Fruit fly (Drosophila melanogaster) S2 (cell line): ENCODE data around the gene CG42299.

Experiments used
- CG8478 ChIP-seq: fragments of >200 bp; optimal IDR thresholded peaks from 2 replicates; lab custom pipeline; 2018
- CTCF ChIP-seq, 2 experiments: fragments of >200 bp; optimal IDR thresholded peaks; 2 replicates each; lab custom pipeline; 2018

DNA sequence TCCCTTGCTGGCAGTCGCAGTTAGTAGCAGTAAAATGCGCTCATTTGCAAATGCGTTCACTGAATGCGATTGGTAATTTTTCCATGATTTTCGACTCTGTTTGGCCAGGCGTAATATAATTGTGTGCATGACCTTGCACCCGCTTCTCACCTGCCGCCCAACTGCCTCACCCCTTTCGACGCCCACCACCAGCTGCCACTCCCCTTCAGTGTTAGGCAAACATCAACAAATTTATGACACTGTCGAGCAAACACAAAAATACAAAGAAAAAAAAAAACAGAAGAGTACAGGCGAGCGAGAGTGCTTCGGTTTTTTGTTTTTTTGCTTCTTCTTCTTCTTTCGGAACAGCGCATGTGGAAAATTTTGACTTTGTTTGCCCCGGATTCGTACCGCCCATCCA, 45.5 kb downstream of the CG42299 start:
- TF ChIP-seq CG8478 (no peak), CTCF (optimal IDR thresholded peaks at IDR 0.05; lab: Kevin White, UChicago) (no peak)
